Fruit fly (Drosophila melanogaster): ENCODE results near the gene orb2.

The orb2 gene

DNA sequence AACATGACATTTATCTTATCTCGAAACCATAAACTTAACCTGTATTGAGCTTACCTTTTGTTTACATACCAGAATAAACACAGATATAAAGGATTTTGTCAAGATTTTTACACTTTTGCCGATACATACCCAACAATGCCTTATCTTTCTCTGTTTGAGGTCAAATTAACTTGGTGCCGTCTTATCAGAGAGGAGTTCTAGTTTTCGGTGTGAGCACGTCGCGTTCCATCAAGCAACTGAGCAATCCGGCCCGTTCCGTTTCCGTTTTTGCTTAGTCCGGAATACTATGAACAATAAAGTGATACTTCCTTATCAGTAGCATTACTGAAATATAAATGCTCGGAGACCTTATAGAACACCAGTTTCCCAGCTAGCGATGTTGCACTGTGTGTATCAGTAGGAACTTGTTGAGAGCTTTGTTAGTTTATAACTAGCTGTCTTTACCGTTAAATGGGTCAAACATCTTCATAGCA is 31.6 kb upstream of the orb2 start, which contains the start of gene Galk (continued):
- no peak for TF ChIP-seq crp (GFP tag; optimal IDR thresholded peaks at IDR 0.05)
- TF ChIP-seq bigmax (GFP tag; optimal IDR thresholded peaks at IDR 0.05) = peak; percentile 58
- TF ChIP-seq NK7.1 (GFP tag; optimal IDR thresholded peaks at IDR 0.05) = no peak
- TF ChIP-seq vnd (GFP tag; IDR thresholded peaks at IDR 0.05; ENCODE audit: partially characterized antibody) = no peak
- TF ChIP-seq CG13123 (GFP tag; optimal IDR thresholded peaks at IDR 0.05) = no peak
- no peak for TF ChIP-seq CG4404 (GFP tag; IDR thresholded peaks at IDR 0.05)
- no peak for TF ChIP-seq Deaf1 (tag; optimal IDR thresholded peaks at IDR 0.05)
- TF ChIP-seq CG11695 (GFP tag; IDR thresholded peaks at IDR 0.05) = peak; percentile 38; the same call in 1 of the 3 replicates
- peak; percentile 53 for TF ChIP-seq Chrac-16 (GFP tag; optimal IDR thresholded peaks at IDR 0.05)
- no peak for TF ChIP-seq twi (tag; optimal IDR thresholded peaks at IDR 0.05)
- peak; percentile 59 for TF ChIP-seq CG7839 (tag; optimal IDR thresholded peaks at IDR 0.05)
- TF ChIP-seq slp2 (GFP tag; optimal IDR thresholded peaks at IDR 0.05) = no peak
- peak; percentile 54 for TF ChIP-seq Hand (GFP tag; optimal IDR thresholded peaks at IDR 0.05)
- no peak for TF ChIP-seq ac (GFP tag; optimal IDR thresholded peaks at IDR 0.05)
- peak; percentile 16 for TF ChIP-seq org-1 (GFP tag; optimal IDR thresholded peaks at IDR 0.05)
- no peak for TF ChIP-seq corto (GFP tag; optimal IDR thresholded peaks at IDR 0.05)
- TF ChIP-seq Myb (GFP tag; optimal IDR thresholded peaks at IDR 0.05) = no peak
- no peak for TF ChIP-seq ato (GFP tag; IDR thresholded peaks at IDR 0.05; ENCODE audit: partially characterized antibody)
- TF ChIP-seq CG31441 (GFP tag; IDR thresholded peaks at IDR 0.05) = 0 out of 2 replicates have a peak, but pooled peaks have one; percentile 27
- peak; percentile 3 for TF ChIP-seq CG4424 (GFP tag; optimal IDR thresholded peaks at IDR 0.05)
- peak; percentile 36 for TF ChIP-seq CG6254 (GFP tag; optimal IDR thresholded peaks at IDR 0.05)
- TF ChIP-seq Abd-B (GFP tag; optimal IDR thresholded peaks at IDR 0.05) = no peak
- TF ChIP-seq CG7372 (GFP tag; IDR thresholded peaks at IDR 0.05) = peak; percentile 54
- TF ChIP-seq Bgb (GFP tag; IDR thresholded peaks at IDR 0.05; ENCODE audit: partially characterized antibody) = no peak; the same call in 1 of the 2 replicates
- TF ChIP-seq prd (optimal IDR thresholded peaks at IDR 0.05) = no peak
- TF ChIP-seq prd (GFP tag; IDR thresholded peaks at IDR 0.05) = peak; percentile 68
- peak; percentile 22 for TF ChIP-seq CG10654 (GFP tag; optimal IDR thresholded peaks at IDR 0.05)
- no peak for TF ChIP-seq Drgx (GFP tag; IDR thresholded peaks at IDR 0.05)
- no peak for TF ChIP-seq gcm2 (GFP tag; optimal IDR thresholded peaks at IDR 0.05)
- no peak for TF ChIP-seq CG13775 (GFP tag; optimal IDR thresholded peaks at IDR 0.05)
- no peak for TF ChIP-seq CG10979 (tag; optimal IDR thresholded peaks at IDR 0.05)
- peak; percentile 48 for TF ChIP-seq tap (tag; optimal IDR thresholded peaks at IDR 0.05)
- TF ChIP-seq CG9215 (GFP tag; IDR thresholded peaks at IDR 0.05) = no peak
- TF ChIP-seq dpn (GFP tag; optimal IDR thresholded peaks at IDR 0.05) = peak; percentile 68 to 75
- TF ChIP-seq dati (GFP tag; IDR thresholded peaks at IDR 0.05) = 0 out of 2 replicates have a peak, but pooled peaks have one; percentile 30
- TF ChIP-seq CG18262 (tag; optimal IDR thresholded peaks at IDR 0.05) = no peak
- peak; percentile 65 for TF ChIP-seq onecut (GFP tag; IDR thresholded peaks at IDR 0.05)
- no peak for TF ChIP-seq dmrt99B (tag; optimal IDR thresholded peaks at IDR 0.05)
- TF ChIP-seq CG6272 (GFP tag; IDR thresholded peaks at IDR 0.05) = 0 out of 2 replicates have a peak, but pooled peaks have one; percentile 21
- TF ChIP-seq Xbp1 (GFP tag; optimal IDR thresholded peaks at IDR 0.05) = peak; percentile 61
- no peak for TF ChIP-seq CG43689 (GFP tag; IDR thresholded peaks at IDR 0.05)
- TF ChIP-seq nerfin-2 (GFP tag; IDR thresholded peaks at IDR 0.05; ENCODE audit: partially characterized antibody) = no peak
- TF ChIP-seq CHES-1-like (GFP tag; optimal IDR thresholded peaks at IDR 0.05) = peak; percentile 58
- no peak for TF ChIP-seq Sry-δ (GFP tag; optimal IDR thresholded peaks at IDR 0.05)
- peak; percentile 42 for TF ChIP-seq Pdp1 (GFP tag; optimal IDR thresholded peaks at IDR 0.05)
- TF ChIP-seq CG9817 (tag; optimal IDR thresholded peaks at IDR 0.05) = peak; percentile 52
- no peak for TF ChIP-seq fru (optimal IDR thresholded peaks at IDR 0.05)
- TF ChIP-seq grn (GFP tag; optimal IDR thresholded peaks at IDR 0.05) = peak; percentile 43
- no peak for TF ChIP-seq CG17829 (tag; optimal IDR thresholded peaks at IDR 0.05)
- peak; percentile 56 for TF ChIP-seq CG33557 (GFP tag; optimal IDR thresholded peaks at IDR 0.05)
- TF ChIP-seq unc-4 (GFP tag; IDR thresholded peaks at IDR 0.05; ENCODE audit: partially characterized antibody) = no peak

Data from whole organism, embryonic.